Worm (Caenorhabditis elegans) whole organism, early embryonic: Measurements from ENCODE around the gene srh-239.

ENCODE experiments used
- B0310.2 ChIP-seq: sonication (generic microtip); optimal IDR thresholded peaks from 2 replicates; lab custom pipeline; 2016; ENCODE audit warnings: mild to moderate bottlenecking, missing genetic modification characterization, missing compliant biosample characterization
- F13C5.2 ChIP-seq: sonication (generic microtip); optimal IDR thresholded peaks from 2 replicates; lab custom pipeline; 2017; ENCODE audit warnings: mild to moderate bottlenecking, missing genetic modification characterization, inconsistent platforms, missing compliant biosample characterization
- aly-1 ChIP-seq: sonication (generic microtip); optimal IDR thresholded peaks from 2 replicates; lab custom pipeline; 2016; ENCODE audit warnings: missing genetic modification characterization, missing compliant biosample characterization
- ama-1 ChIP-seq: fragments of 150-350 bp; optimal IDR thresholded peaks from 2 replicates; lab custom pipeline; 2014
- ceh-13 ChIP-seq: fragments of 200-800 bp; sonication (Bioruptor generic); optimal IDR thresholded peaks from 2 replicates; lab custom pipeline; 2018; ENCODE audit warnings: mild to moderate bottlenecking, missing genetic modification characterization, missing compliant biosample characterization
- ceh-36 ChIP-seq: sonication (generic microtip); optimal IDR thresholded peaks from 2 replicates; lab custom pipeline; 2016; ENCODE audit warnings: missing genetic modification characterization, inconsistent platforms, missing compliant biosample characterization
- ets-7 ChIP-seq: sonication (generic microtip); optimal IDR thresholded peaks from 2 replicates; lab custom pipeline; 2016; ENCODE audit warnings: missing genotype, missing genetic modification characterization, missing compliant biosample characterization
- flt-1 ChIP-seq: fragments of 200-800 bp; sonication (Bioruptor generic); IDR thresholded peaks from 2 replicates; pipeline ENCODE4 v1.3.6; 2022; ENCODE audit warnings: missing genetic modification characterization, missing compliant biosample characterization
- hmbx-1 ChIP-seq: sonication (generic microtip); optimal IDR thresholded peaks from 2 replicates; lab custom pipeline; 2016; ENCODE audit warnings: mild to moderate bottlenecking, missing genetic modification characterization, missing compliant biosample characterization
- hmg-4 ChIP-seq: fragments of 200-800 bp; sonication (Bioruptor generic); optimal IDR thresholded peaks from 2 replicates; lab custom pipeline; 2018; ENCODE audit warnings: mild to moderate bottlenecking, missing genetic modification characterization, missing compliant biosample characterization
- hnd-1 ChIP-seq: sonication (generic microtip); optimal IDR thresholded peaks from 2 replicates; lab custom pipeline; 2016; ENCODE audit warnings: missing genetic modification characterization, missing compliant biosample characterization
- pes-1 ChIP-seq: fragments of 200-800 bp; sonication (Bioruptor generic); IDR thresholded peaks from 2 replicates; pipeline ENCODE4 v1.3.6; 2022; ENCODE audit warnings: missing genetic modification reagents, missing genetic modification characterization, missing compliant biosample characterization
- scrt-1 ChIP-seq: fragments of 200-800 bp; sonication (Bioruptor generic); IDR thresholded peaks from 2 replicates; pipeline ENCODE4 v1.3.6; 2022; ENCODE audit warnings: missing genetic modification characterization, missing compliant biosample characterization
- sea-1 ChIP-seq: fragments of 200-800 bp; sonication (Bioruptor generic); conservative IDR thresholded peaks from 2 replicates; pipeline ENCODE4 v1.3.6; 2022; ENCODE audit warnings: missing genetic modification characterization, missing compliant biosample characterization
- tbx-11 ChIP-seq: fragments of 200-800 bp; sonication (Bioruptor generic); IDR thresholded peaks from 2 replicates; pipeline ENCODE4 v1.3.6; 2022; ENCODE audit warnings: missing genetic modification characterization, missing compliant biosample characterization
- tbx-37 ChIP-seq: fragments of 200-800 bp; sonication (Bioruptor generic); conservative IDR thresholded peaks from 2 replicates; pipeline ENCODE4 v1.3.6; 2022; ENCODE audit warnings: missing genetic modification reagents, missing genetic modification characterization, missing compliant biosample characterization
- tra-4 ChIP-seq: sonication (generic microtip); optimal IDR thresholded peaks from 2 replicates; lab custom pipeline; 2017; ENCODE audit warnings: missing genetic modification characterization, missing compliant biosample characterization

srh-239 gene

ce11 chrV:15445437-15445836, at the start of gene srh-239:
TSS of gene srh-239 (plus strand) at chrV:15445737.
- TF ChIP-seq aly-1 (tag; lab: Kevin White, UChicago), result no peak
- no peak for TF ChIP-seq hmg-4 (GFP tag; lab: Kevin White, UChicago)

- TF ChIP-seq ceh-13 (GFP tag; lab: Kevin White, UChicago) (no peak), tra-4 (tag; lab: Kevin White, UChicago) (no peak), hmbx-1 (tag; lab: Kevin White, UChicago) (no peak), aly-1 (tag; lab: Kevin White, UChicago) (no peak), ets-7 (no peak)
These were observed 48.4 kb upstream of the srh-239 start for ce11 chrV:15397139-15397538.

ce11 chrV:15398728-15399127, 46.8 kb upstream of the srh-239 start, which contains the start of gene fbxa-199:
TSS of gene fbxa-199 (minus strand) at chrV:15398828.
- no peak for TF ChIP-seq sea-1 (GFP tag; lab: Robert Waterston, UW)
- no peak for TF ChIP-seq tra-4 (tag; lab: Kevin White, UChicago)
- TF ChIP-seq flt-1 (GFP tag; lab: Robert Waterston, UW), result no peak
- no peak for TF ChIP-seq tbx-11 (GFP tag; lab: Robert Waterston, UW)
- no peak for TF ChIP-seq hmg-4 (GFP tag; lab: Kevin White, UChicago)
- no peak for TF ChIP-seq ceh-36 (tag; lab: Kevin White, UChicago)
- TF ChIP-seq F13C5.2, result no peak
- no peak for TF ChIP-seq hnd-1

- no peak for TF ChIP-seq tbx-37 (GFP tag; lab: Robert Waterston, UW)
- TF ChIP-seq flt-1 (GFP tag; lab: Robert Waterston, UW), result no peak
- TF ChIP-seq aly-1 (tag; lab: Kevin White, UChicago), result no peak
- TF ChIP-seq F13C5.2, result no peak
- TF ChIP-seq ceh-36 (tag; lab: Kevin White, UChicago), result no peak
- TF ChIP-seq hmg-4 (GFP tag; lab: Kevin White, UChicago), result no peak
- no peak for TF ChIP-seq sea-1 (GFP tag; lab: Robert Waterston, UW)
- TF ChIP-seq scrt-1 (GFP tag; lab: Robert Waterston, UW), result no peak
- no peak for TF ChIP-seq hmbx-1 (tag; lab: Kevin White, UChicago)
- TF ChIP-seq tbx-11 (GFP tag; lab: Robert Waterston, UW), result no peak
- no peak for TF ChIP-seq pes-1
- no peak for TF ChIP-seq B0310.2 (tag; lab: Kevin White, UChicago)
- TF ChIP-seq tra-4 (tag; lab: Kevin White, UChicago), result no peak
- TF ChIP-seq ets-7, result no peak
These were observed 45.7 kb upstream of the srh-239 start, which contains the start of the genes T06E6.15 and sri-7 for ce11 chrV:15399691-15400377. TSS of gene T06E6.15 (minus strand) at chrV:15399791. TSS of gene sri-7 (plus strand) at chrV:15400327.

ce11 chrV:15401856-15402314, 43.7 kb upstream of the srh-239 start, which contains the start of gene fbxa-135:
TSS of gene fbxa-135 (plus strand) at chrV:15402264.
- TF ChIP-seq ama-1 (lab: Kevin White, UChicago), result no peak
- TF ChIP-seq aly-1 (tag; lab: Kevin White, UChicago), result no peak
- TF ChIP-seq tbx-11 (GFP tag; lab: Robert Waterston, UW), result no peak
- TF ChIP-seq B0310.2 (tag; lab: Kevin White, UChicago), result no peak
- TF ChIP-seq ceh-36 (tag; lab: Kevin White, UChicago), result no peak
- no peak for TF ChIP-seq ets-7
- TF ChIP-seq tra-4 (tag; lab: Kevin White, UChicago), result no peak
- TF ChIP-seq hmg-4 (GFP tag; lab: Kevin White, UChicago), result no peak
- no peak for TF ChIP-seq pes-1
- TF ChIP-seq scrt-1 (GFP tag; lab: Robert Waterston, UW), result no peak
- TF ChIP-seq flt-1 (GFP tag; lab: Robert Waterston, UW), result no peak
- no peak for TF ChIP-seq F13C5.2
- no peak for TF ChIP-seq hmbx-1 (tag; lab: Kevin White, UChicago)
- TF ChIP-seq ceh-13 (GFP tag; lab: Kevin White, UChicago), result no peak
- no peak for TF ChIP-seq hnd-1

ce11 chrV:15404859-15405258, 40.7 kb upstream of the srh-239 start, which contains the start of gene srh-258:
TSS of gene srh-258 (plus strand) at chrV:15405159.
- no peak for TF ChIP-seq hmbx-1 (tag; lab: Kevin White, UChicago)
- TF ChIP-seq B0310.2 (tag; lab: Kevin White, UChicago), result no peak
- no peak for TF ChIP-seq pes-1
- no peak for TF ChIP-seq ceh-36 (tag; lab: Kevin White, UChicago)
- no peak for TF ChIP-seq scrt-1 (GFP tag; lab: Robert Waterston, UW)
- TF ChIP-seq flt-1 (GFP tag; lab: Robert Waterston, UW), result no peak
- TF ChIP-seq hnd-1, result no peak
- TF ChIP-seq ceh-13 (GFP tag; lab: Kevin White, UChicago), result no peak
- no peak for TF ChIP-seq F13C5.2
- TF ChIP-seq aly-1 (tag; lab: Kevin White, UChicago), result no peak
- TF ChIP-seq hmg-4 (GFP tag; lab: Kevin White, UChicago), result no peak
- TF ChIP-seq tbx-37 (GFP tag; lab: Robert Waterston, UW), result no peak
- TF ChIP-seq tbx-11 (GFP tag; lab: Robert Waterston, UW), result no peak
- no peak for TF ChIP-seq tra-4 (tag; lab: Kevin White, UChicago)
- TF ChIP-seq ama-1 (lab: Kevin White, UChicago), result no peak
- no peak for TF ChIP-seq sea-1 (GFP tag; lab: Robert Waterston, UW)
- TF ChIP-seq ets-7, result no peak

ce11 chrV:15406928-15407327, 38.6 kb upstream of the srh-239 start, which contains the start of gene srh-257:
TSS of gene srh-257 (plus strand) at chrV:15407228.
- TF ChIP-seq F13C5.2, result no peak
- no peak for TF ChIP-seq sea-1 (GFP tag; lab: Robert Waterston, UW)
- no peak for TF ChIP-seq tbx-11 (GFP tag; lab: Robert Waterston, UW)
- no peak for TF ChIP-seq ets-7
- no peak for TF ChIP-seq aly-1 (tag; lab: Kevin White, UChicago)
- TF ChIP-seq pes-1, result no peak
- TF ChIP-seq tra-4 (tag; lab: Kevin White, UChicago), result no peak
- TF ChIP-seq hmbx-1 (tag; lab: Kevin White, UChicago), result no peak
- no peak for TF ChIP-seq ceh-36 (tag; lab: Kevin White, UChicago)
- no peak for TF ChIP-seq scrt-1 (GFP tag; lab: Robert Waterston, UW)
- TF ChIP-seq ceh-13 (GFP tag; lab: Kevin White, UChicago), result no peak
- TF ChIP-seq flt-1 (GFP tag; lab: Robert Waterston, UW), result no peak
- TF ChIP-seq hnd-1, result no peak
- TF ChIP-seq ama-1 (lab: Kevin White, UChicago), result no peak
- no peak for TF ChIP-seq hmg-4 (GFP tag; lab: Kevin White, UChicago)
- no peak for TF ChIP-seq B0310.2 (tag; lab: Kevin White, UChicago)
- no peak for TF ChIP-seq tbx-37 (GFP tag; lab: Robert Waterston, UW)
